Worm (Caenorhabditis elegans) whole organism, L1 larva: ENCODE measurements around the gene trpp-12.
A peak's percentile ranks its signal among the peaks of the same experiment; 100 is the strongest.

Source experiments
- C16A3.4 ChIP-seq: fragments of 150-350 bp; optimal IDR thresholded peaks from 2 replicates; lab custom pipeline; 2014; ENCODE audit warnings: missing biosample characterization, missing genetic modification characterization
- C34B4.2 ChIP-seq: sonication (generic microtip); optimal IDR thresholded peaks from 2 replicates; lab custom pipeline; 2017; ENCODE audit warnings: mild to moderate bottlenecking, missing genetic modification characterization, missing compliant biosample characterization
- F16B12.6 ChIP-seq: fragments of 150-350 bp; optimal IDR thresholded peaks from 2 replicates; lab custom pipeline; 2014; ENCODE audit warnings: missing biosample characterization, missing genetic modification characterization
- Y116A8C.19 ChIP-seq: sonication (generic microtip); optimal IDR thresholded peaks from 2 replicates; lab custom pipeline; 2016; ENCODE audit warnings: missing compliant biosample characterization, missing genetic modification characterization, borderline replicate concordance
- alr-1 ChIP-seq: fragments of 200-800 bp; sonication (Bioruptor generic); optimal IDR thresholded peaks from 2 replicates; lab custom pipeline; 2018; ENCODE audit warnings: borderline replicate concordance, mild to moderate bottlenecking, missing genetic modification characterization, missing compliant biosample characterization
- aly-2 ChIP-seq: fragments of 150-350 bp; optimal IDR thresholded peaks from 2 replicates; lab custom pipeline; 2014; ENCODE audit warnings: missing biosample characterization, missing genetic modification characterization
- ama-1 ChIP-seq: fragments of 150-350 bp; optimal IDR thresholded peaks from 2 replicates; lab custom pipeline; 2014
- blmp-1 ChIP-seq: fragments of 150-350 bp; optimal IDR thresholded peaks from 2 replicates; lab custom pipeline; 2014; ENCODE audit warnings: missing biosample characterization, missing genetic modification characterization
- ceh-8 ChIP-seq: fragments of 200-800 bp; sonication (Bioruptor generic); optimal IDR thresholded peaks from 2 replicates; lab custom pipeline; 2018; ENCODE audit warnings: mild to moderate bottlenecking, missing genetic modification characterization, moderate library complexity, missing compliant biosample characterization
- ceh-82 ChIP-seq, 3 experiments: fragments of 150-350 bp in 1 of 3; sonication (generic microtip) in 2 of 3; optimal IDR thresholded peaks; 2 replicates each; lab custom pipeline; 2014 to 2017; ENCODE audit warnings: missing biosample characterization in 3 of 3, missing genetic modification characterization in 3 of 3
- ceh-88 ChIP-seq: fragments of 200-800 bp; sonication (Bioruptor generic); IDR thresholded peaks from 2 replicates; pipeline ENCODE4 v1.3.6; 2022; ENCODE audit warnings: missing genetic modification characterization, missing compliant biosample characterization
- efl-1 ChIP-seq, 4 experiments: fragments of 150-350 bp; optimal IDR thresholded peaks in 3 of 4; peaks in 1 of 4; 1 replicate in 1 of 4; 2 replicates in 3 of 4; lab custom pipeline; 2014; ENCODE audit warnings: missing biosample characterization in 2 of 4, missing genetic modification characterization in 2 of 4, missing genetic modification reagents in 2 of 4
- elt-3 ChIP-seq, 6 experiments: fragments of 150-350 bp in 1 of 6; sonication (generic microtip); optimal IDR thresholded peaks; 2 replicates each; lab custom pipeline; 2017 to 2018; ENCODE audit warnings: missing biosample characterization in 6 of 6, missing genetic modification characterization in 6 of 6, inconsistent platforms in 1 of 6
- ets-5 ChIP-seq: fragments of 200-800 bp; sonication (Bioruptor generic); IDR thresholded peaks from 2 replicates; pipeline ENCODE4 v1.3.6; 2022; ENCODE audit warnings: missing genetic modification characterization, missing compliant biosample characterization
- fkh-4 ChIP-seq: sonication (generic microtip); optimal IDR thresholded peaks from 2 replicates; lab custom pipeline; 2016; ENCODE audit warnings: missing compliant biosample characterization, missing genetic modification characterization, borderline replicate concordance
- fkh-8 ChIP-seq: sonication (generic microtip); optimal IDR thresholded peaks from 2 replicates; lab custom pipeline; 2016; ENCODE audit warnings: mild to moderate bottlenecking, missing genetic modification characterization, missing compliant biosample characterization
- fos-1 ChIP-seq: fragments of 150-350 bp; optimal IDR thresholded peaks from 2 replicates; lab custom pipeline; 2014; ENCODE audit warnings: missing biosample characterization, missing genetic modification characterization
- grh-1 ChIP-seq: fragments of 200-800 bp; sonication (Bioruptor generic); IDR thresholded peaks from 2 replicates; pipeline ENCODE4 v1.3.6; 2022; ENCODE audit warnings: missing genetic modification reagents, missing genetic modification characterization, missing compliant biosample characterization
- hlh-17 ChIP-seq: fragments of 200-800 bp; sonication (Bioruptor generic); optimal IDR thresholded peaks from 2 replicates; lab custom pipeline; 2018; ENCODE audit warnings: missing genetic modification characterization, mild to moderate bottlenecking, missing compliant biosample characterization, moderate library complexity, borderline replicate concordance
- hlh-4 ChIP-seq: sonication (generic microtip); optimal IDR thresholded peaks from 2 replicates; lab custom pipeline; 2016; ENCODE audit warnings: mild to moderate bottlenecking, missing genetic modification characterization, missing compliant biosample characterization
- hpl-2 ChIP-seq: fragments of 150-350 bp; optimal IDR thresholded peaks from 2 replicates; lab custom pipeline; 2014; ENCODE audit warnings: missing biosample characterization, missing genetic modification reagents, missing genetic modification characterization
- jun-1 ChIP-seq: fragments of 150-350 bp; optimal IDR thresholded peaks from 2 replicates; lab custom pipeline; 2014; ENCODE audit warnings: missing biosample characterization, missing genetic modification reagents, missing genetic modification characterization
- lin-14 ChIP-seq: fragments of 200-800 bp; sonication (Bioruptor generic); optimal IDR thresholded peaks from 2 replicates; lab custom pipeline; 2018; ENCODE audit warnings: mild to moderate bottlenecking, missing genetic modification characterization, moderate library complexity, missing compliant biosample characterization
- lin-15B ChIP-seq: fragments of 150-350 bp; sonication (generic microtip); optimal IDR thresholded peaks from 3 replicates; lab custom pipeline; 2014; ENCODE audit warnings: missing biosample characterization, missing genetic modification characterization
- lin-35 ChIP-seq, 2 experiments: fragments of 150-350 bp; optimal IDR thresholded peaks; 2 replicates each; lab custom pipeline; 2014; ENCODE audit warnings: missing biosample characterization in 2 of 2, missing genetic modification characterization in 2 of 2, missing genetic modification reagents in 2 of 2
- lin-39 ChIP-seq: fragments of 150-350 bp; optimal IDR thresholded peaks from 2 replicates; lab custom pipeline; 2014; ENCODE audit warnings: missing biosample characterization, missing genetic modification reagents, missing genetic modification characterization
- lsy-2 ChIP-seq, 2 experiments: fragments of 150-350 bp; optimal IDR thresholded peaks; 2 replicates each; lab custom pipeline; 2014; ENCODE audit warnings: missing biosample characterization in 2 of 2, missing genetic modification characterization in 2 of 2
- mab-9 ChIP-seq: fragments of 200-800 bp; sonication (Bioruptor generic); IDR thresholded peaks from 2 replicates; pipeline ENCODE4 v1.3.6; 2022; ENCODE audit warnings: missing genetic modification reagents, missing genetic modification characterization, missing compliant biosample characterization
- mdl-1 ChIP-seq, 2 experiments: fragments of 150-350 bp; optimal IDR thresholded peaks; 2 replicates each; lab custom pipeline; 2014 to 2017; ENCODE audit warnings: missing biosample characterization in 2 of 2, missing genetic modification characterization in 2 of 2, inconsistent platforms in 1 of 2
- nhr-11 ChIP-seq: fragments of 150-350 bp; optimal IDR thresholded peaks from 2 replicates; lab custom pipeline; 2014; ENCODE audit warnings: missing biosample characterization, missing genetic modification characterization
- nhr-237 ChIP-seq: fragments of 150-350 bp; optimal IDR thresholded peaks from 2 replicates; lab custom pipeline; 2014; ENCODE audit warnings: missing biosample characterization, missing genetic modification characterization
- nhr-28 ChIP-seq: fragments of 150-350 bp; optimal IDR thresholded peaks from 2 replicates; lab custom pipeline; 2014; ENCODE audit warnings: missing biosample characterization, missing genetic modification characterization
- nhr-47 ChIP-seq: sonication (generic microtip); optimal IDR thresholded peaks from 2 replicates; lab custom pipeline; 2016; ENCODE audit warnings: mild to moderate bottlenecking, missing genetic modification characterization, moderate library complexity, missing compliant biosample characterization
- nhr-71 ChIP-seq: sonication (generic microtip); optimal IDR thresholded peaks from 2 replicates; lab custom pipeline; 2016; ENCODE audit warnings: mild to moderate bottlenecking, missing genetic modification characterization, moderate library complexity, missing compliant biosample characterization
- nhr-77 ChIP-seq: fragments of 150-350 bp; optimal IDR thresholded peaks from 2 replicates; lab custom pipeline; 2014; ENCODE audit warnings: missing biosample characterization, missing genetic modification characterization
- nhr-85 ChIP-seq: sonication (generic microtip); peaks from one replicate; lab custom pipeline; 2016; ENCODE audit warnings: missing genetic modification characterization, inconsistent platforms, missing compliant biosample characterization
- nhr-90 ChIP-seq: sonication (generic microtip); optimal IDR thresholded peaks from 2 replicates; lab custom pipeline; 2016; ENCODE audit warnings: mild to moderate bottlenecking, missing genetic modification characterization, missing compliant biosample characterization; ENCODE audit not compliant: poor library complexity
- pag-3 ChIP-seq: sonication (generic microtip); optimal IDR thresholded peaks from 2 replicates; lab custom pipeline; 2017; ENCODE audit warnings: missing genetic modification characterization, mild to moderate bottlenecking, missing compliant biosample characterization, antibody characterized with exemption, borderline replicate concordance; ENCODE audit not compliant: insufficient read depth
- pax-3 ChIP-seq: fragments of 200-800 bp; sonication (Bioruptor generic); optimal IDR thresholded peaks from 2 replicates; lab custom pipeline; 2018; ENCODE audit warnings: mild to moderate bottlenecking, missing genetic modification characterization, moderate library complexity, missing compliant biosample characterization
- pqm-1 ChIP-seq: sonication (generic microtip); optimal IDR thresholded peaks from 3 replicates; lab custom pipeline; 2017; ENCODE audit warnings: missing biosample characterization, missing genetic modification characterization
- rnt-1 ChIP-seq: sonication (generic microtip); optimal IDR thresholded peaks from 2 replicates; lab custom pipeline; 2016; ENCODE audit warnings: mild to moderate bottlenecking, missing genetic modification characterization, moderate library complexity, missing compliant biosample characterization
- snu-23 ChIP-seq: sonication (generic microtip); optimal IDR thresholded peaks from 2 replicates; lab custom pipeline; 2016; ENCODE audit warnings: missing genetic modification characterization, missing compliant biosample characterization
- sptf-1 ChIP-seq: fragments of 150-350 bp; optimal IDR thresholded peaks from 2 replicates; lab custom pipeline; 2014; ENCODE audit warnings: missing biosample characterization, missing genetic modification characterization
- swsn-7 ChIP-seq: sonication (generic microtip); optimal IDR thresholded peaks from 2 replicates; lab custom pipeline; 2016; ENCODE audit warnings: missing genetic modification characterization, missing compliant biosample characterization
- tlp-1 ChIP-seq: fragments of 150-350 bp; optimal IDR thresholded peaks from 2 replicates; lab custom pipeline; 2014; ENCODE audit warnings: missing biosample characterization, missing genetic modification characterization
- unc-30 ChIP-seq: sonication (generic microtip); optimal IDR thresholded peaks from 2 replicates; lab custom pipeline; 2017; ENCODE audit warnings: missing biosample characterization, missing genetic modification characterization
- unc-62 ChIP-seq: fragments of 150-350 bp; optimal IDR thresholded peaks from 2 replicates; lab custom pipeline; 2014; ENCODE audit warnings: missing biosample characterization, missing genetic modification reagents, missing genetic modification characterization
- unc-86 ChIP-seq: sonication (generic microtip); optimal IDR thresholded peaks from 2 replicates; lab custom pipeline; 2016; ENCODE audit warnings: missing genetic modification characterization, missing compliant biosample characterization
- vab-15 ChIP-seq: sonication (generic microtip); optimal IDR thresholded peaks from 2 replicates; lab custom pipeline; 2017; ENCODE audit warnings: missing genotype, mild to moderate bottlenecking, missing genetic modification characterization, missing compliant biosample characterization
- xbp-1 ChIP-seq: sonication (generic microtip); optimal IDR thresholded peaks from 2 replicates; lab custom pipeline; 2016; ENCODE audit warnings: missing genetic modification characterization, missing compliant biosample characterization
- zag-1 ChIP-seq: fragments of 150-350 bp; optimal IDR thresholded peaks from 2 replicates; lab custom pipeline; 2014; ENCODE audit warnings: missing biosample characterization, missing genetic modification characterization
- zip-4 ChIP-seq: fragments of 200-800 bp; sonication (Bioruptor generic); optimal IDR thresholded peaks from 2 replicates; lab custom pipeline; 2018; ENCODE audit warnings: mild to moderate bottlenecking, missing genetic modification characterization, moderate library complexity, missing compliant biosample characterization
- ztf-11 ChIP-seq, 2 experiments: sonication (generic microtip); optimal IDR thresholded peaks; 2 replicates each; lab custom pipeline; 2016 to 2017; ENCODE audit warnings: missing genetic modification characterization in 2 of 2, missing biosample characterization in 1 of 2, missing compliant biosample characterization in 1 of 2

The trpp-12 gene

DNA sequence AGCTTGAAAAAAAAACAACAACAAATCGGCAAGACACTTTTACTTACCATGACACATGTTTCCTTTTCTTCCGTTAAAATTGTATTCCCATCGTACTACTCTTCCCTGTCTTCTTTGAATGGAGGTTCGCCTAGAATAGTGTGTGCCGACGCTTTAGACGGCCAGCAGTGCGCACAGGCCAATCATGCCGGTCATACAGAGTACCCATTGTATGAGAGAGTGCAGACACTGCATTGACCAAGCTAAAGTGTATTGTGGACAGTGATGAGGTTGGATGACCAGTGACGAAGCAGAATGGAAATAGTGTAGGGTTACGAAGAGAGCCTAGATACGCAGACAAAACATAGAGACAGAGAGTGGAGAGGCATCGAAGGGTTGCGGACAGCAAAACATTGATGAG lies 7.6 kb upstream of the trpp-12 start, which contains the start of gene dhhc-9 (continued):
- TF ChIP-seq hlh-4, result no peak
- peak; percentile 39 to 50 for TF ChIP-seq lin-35 (GFP tag; optimal IDR thresholded peaks at IDR 0.05; lab: Kevin White, UChicago)
- TF ChIP-seq nhr-11 (tag; lab: Kevin White, UChicago), result no peak
- TF ChIP-seq zip-4, result no peak
- no peak for TF ChIP-seq hlh-17 (GFP tag; lab: Kevin White, UChicago)
- no peak for TF ChIP-seq pag-3 (tag; lab: Kevin White, UChicago)
- TF ChIP-seq lsy-2 (tag; optimal IDR thresholded peaks at IDR 0.05; lab: Kevin White, UChicago), result peak; percentile 30 to 50
- TF ChIP-seq sptf-1 (tag; lab: Kevin White, UChicago), result no peak
- peak; percentile 0 to 48 (median 13) for TF ChIP-seq ceh-82 (tag; optimal IDR thresholded peaks at IDR 0.05; lab: Kevin White, UChicago)
- no peak for TF ChIP-seq ets-5 (GFP tag; lab: Robert Waterston, UW)
- peak; percentile 83 for TF ChIP-seq nhr-85 (tag; lab: Kevin White, UChicago)
- peak in 1 of 2 experiments; percentile 62 for TF ChIP-seq mdl-1 (tag; optimal IDR thresholded peaks at IDR 0.05; lab: Kevin White, UChicago)
- TF ChIP-seq Y116A8C.19 (tag; lab: Kevin White, UChicago), result no peak
- TF ChIP-seq nhr-47 (tag; lab: Kevin White, UChicago), result peak; percentile 64
- TF ChIP-seq elt-3 (tag; optimal IDR thresholded peaks at IDR 0.05; lab: Kevin White, UChicago), result peak in 1 of 6 experiments; percentile 7
- TF ChIP-seq snu-23 (GFP tag; lab: Kevin White, UChicago), result peak; percentile 86
- TF ChIP-seq nhr-90 (tag; lab: Kevin White, UChicago), result peak; percentile 23
- TF ChIP-seq nhr-237 (tag; lab: Kevin White, UChicago), result no peak
- TF ChIP-seq unc-62 (GFP tag; lab: Kevin White, UChicago), result no peak
- no peak for TF ChIP-seq F16B12.6
- TF ChIP-seq efl-1 (optimal IDR thresholded peaks at IDR 0.05; lab: Kevin White, UChicago), result peak; percentile 71 to 95
- TF ChIP-seq efl-1 (GFP tag; optimal IDR thresholded peaks at IDR 0.05 in 1 of 2; lab: Kevin White, UChicago), result no peak
- TF ChIP-seq vab-15 (tag; lab: Kevin White, UChicago), result no peak
- peak; percentile 63 for TF ChIP-seq blmp-1 (tag; lab: Kevin White, UChicago)
- peak; percentile 45 for TF ChIP-seq ceh-8 (GFP tag; lab: Kevin White, UChicago)
- TF ChIP-seq zag-1, result no peak
- peak; percentile 24 for TF ChIP-seq fos-1 (tag; lab: Kevin White, UChicago)
- TF ChIP-seq jun-1 (tag; lab: Kevin White, UChicago), result peak; percentile 63
- no peak for TF ChIP-seq pqm-1
- no peak for TF ChIP-seq hpl-2 (GFP tag; lab: Kevin White, UChicago)
- no peak for TF ChIP-seq nhr-77 (tag; lab: Kevin White, UChicago)
- no peak for TF ChIP-seq nhr-28 (tag; lab: Kevin White, UChicago)
- peak; percentile 18 for TF ChIP-seq fkh-8 (tag; lab: Kevin White, UChicago)
- no peak for TF ChIP-seq aly-2 (tag; lab: Kevin White, UChicago)
- TF ChIP-seq swsn-7 (tag; lab: Kevin White, UChicago), result peak; percentile 69
- TF ChIP-seq unc-30, result no peak
- peak in 1 of 2 experiments; percentile 24 for TF ChIP-seq ztf-11 (tag; optimal IDR thresholded peaks at IDR 0.05; lab: Kevin White, UChicago)
- TF ChIP-seq ama-1 (lab: Kevin White, UChicago), result no peak
- TF ChIP-seq mab-9, result no peak
- no peak for TF ChIP-seq lin-39
- no peak for TF ChIP-seq ceh-88
- no peak for TF ChIP-seq lin-15B
- no peak for TF ChIP-seq tlp-1 (tag; lab: Kevin White, UChicago)
- no peak for TF ChIP-seq C34B4.2
- peak; percentile 86 for TF ChIP-seq lin-14 (GFP tag; lab: Kevin White, UChicago)
- TF ChIP-seq fkh-4 (tag; lab: Kevin White, UChicago), result no peak
- no peak for TF ChIP-seq C16A3.4 (tag; lab: Kevin White, UChicago)
- TF ChIP-seq pax-3 (tag; lab: Kevin White, UChicago), result no peak
- TF ChIP-seq alr-1 (tag; lab: Kevin White, UChicago), result no peak
- peak; percentile 38; the same call in 1 of the 2 replicates for TF ChIP-seq grh-1 (GFP tag; lab: Robert Waterston, UW)
- peak; percentile 44 for TF ChIP-seq xbp-1 (tag; lab: Kevin White, UChicago)
- TF ChIP-seq rnt-1, result peak; percentile 67
- TF ChIP-seq unc-86 (tag; lab: Kevin White, UChicago), result peak; percentile 50
- TF ChIP-seq nhr-71 (tag; lab: Kevin White, UChicago), result peak; percentile 73
